Worm (Caenorhabditis elegans) whole organism, late embryonic: ENCODE data around the gene Y39H10B.2.

ENCODE experiments used
- C08G9.2 ChIP-seq: sonication (generic microtip); optimal IDR thresholded peaks from 2 replicates; lab custom pipeline; 2016; ENCODE audit warnings: mild to moderate bottlenecking, missing genetic modification characterization, moderate library complexity, missing compliant biosample characterization
- C38D4.7 ChIP-seq: fragments of 200-800 bp; sonication (Bioruptor generic); optimal IDR thresholded peaks from 2 replicates; lab custom pipeline; 2018; ENCODE audit warnings: mild to moderate bottlenecking, missing genetic modification characterization, moderate library complexity, missing compliant biosample characterization
- F13H6.1 ChIP-seq: sonication (generic microtip); optimal IDR thresholded peaks from 2 replicates; lab custom pipeline; 2016; ENCODE audit warnings: missing genetic modification characterization, missing compliant biosample characterization
- ceh-31 ChIP-seq: sonication (generic microtip); optimal IDR thresholded peaks from 2 replicates; lab custom pipeline; 2016; ENCODE audit warnings: missing genetic modification characterization, missing compliant biosample characterization
- ceh-6 ChIP-seq: fragments of 200-800 bp; sonication (Bioruptor generic); optimal IDR thresholded peaks from 2 replicates; lab custom pipeline; 2018; ENCODE audit warnings: mild to moderate bottlenecking, missing genetic modification characterization, missing compliant biosample characterization
- fkh-10 ChIP-seq: fragments of 150-350 bp; optimal IDR thresholded peaks from 2 replicates; lab custom pipeline; 2014; ENCODE audit warnings: missing biosample characterization, missing genetic modification reagents, missing genetic modification characterization
- hlh-6 ChIP-seq: sonication (generic microtip); optimal IDR thresholded peaks from 2 replicates; lab custom pipeline; 2016; ENCODE audit warnings: missing genotype, missing genetic modification characterization, missing compliant biosample characterization
- lin-11 ChIP-seq: fragments of 200-800 bp; sonication (Bioruptor generic); optimal IDR thresholded peaks from 2 replicates; lab custom pipeline; 2018; ENCODE audit warnings: mild to moderate bottlenecking, missing genetic modification characterization, missing compliant biosample characterization
- mec-3 ChIP-seq: sonication (generic microtip); optimal IDR thresholded peaks from 2 replicates; lab custom pipeline; 2016; ENCODE audit warnings: borderline replicate concordance, missing genetic modification characterization, missing compliant biosample characterization
- odd-2 ChIP-seq: sonication (generic microtip); optimal IDR thresholded peaks from 2 replicates; lab custom pipeline; 2017; ENCODE audit warnings: antibody characterized with exemption, mild to moderate bottlenecking, missing genetic modification characterization, missing compliant biosample characterization
- tbx-2 ChIP-seq: sonication (generic microtip); optimal IDR thresholded peaks from 2 replicates; lab custom pipeline; 2016; ENCODE audit warnings: missing genetic modification characterization, missing compliant biosample characterization
- unc-86 ChIP-seq: sonication (generic microtip); optimal IDR thresholded peaks from 2 replicates; lab custom pipeline; 2016; ENCODE audit warnings: missing genetic modification characterization, missing compliant biosample characterization

ce11 chrV:3698497-3698896 lies 29.9 kb downstream of the Y39H10B.2 start:
- TF ChIP-seq unc-86 (tag; lab: Kevin White, UChicago) (no peak), fkh-10 (GFP tag; lab: Kevin White, UChicago) (no peak), F13H6.1 (tag; lab: Kevin White, UChicago) (no peak), C08G9.2 (tag; lab: Kevin White, UChicago) (no peak), mec-3 (no peak), hlh-6 (tag; lab: Kevin White, UChicago) (no peak), ceh-31 (tag; lab: Kevin White, UChicago) (no peak), odd-2 (no peak), lin-11 (tag; lab: Kevin White, UChicago) (no peak), C38D4.7 (no peak), tbx-2 (tag; lab: Kevin White, UChicago) (no peak), ceh-6 (GFP tag; lab: Kevin White, UChicago) (no peak)
